Fruit fly (Drosophila melanogaster): ENCODE measurements around the gene Ilp3.

Gene Ilp3

dm6 chr3L:9838534-9838933 lies 36.6 kb upstream of the Ilp3 start, which contains the start of gene Cdk8 (continued):
- TF ChIP-seq slbo (GFP tag; IDR thresholded peaks at IDR 0.05) (peak; percentile 77), Oli (tag; optimal IDR thresholded peaks at IDR 0.05) (no peak), grau (tag; optimal IDR thresholded peaks at IDR 0.05) (peak; percentile 44), hkb (optimal IDR thresholded peaks at IDR 0.05) (no peak), hkb (GFP tag; IDR thresholded peaks at IDR 0.05) (peak; percentile 63), CG13287 (GFP tag; IDR thresholded peaks at IDR 0.05; ENCODE audit: partially characterized antibody) (peak; percentile 10; the same call in 1 of the 2 replicates), dimm (GFP tag; IDR thresholded peaks at IDR 0.05) (no peak), CG11695 (GFP tag; IDR thresholded peaks at IDR 0.05) (0 out of 3 replicates have a peak, but pooled peaks have one; percentile 33), mld (GFP tag; IDR thresholded peaks at IDR 0.05; ENCODE audit: partially characterized antibody) (no peak), dpn (GFP tag; optimal IDR thresholded peaks at IDR 0.05) (peak in 1 of 2 experiments; percentile 57), CG10654 (GFP tag; optimal IDR thresholded peaks at IDR 0.05) (no peak), Taf1 (GFP tag; IDR thresholded peaks at IDR 0.05) (no peak), caup (GFP tag; optimal IDR thresholded peaks at IDR 0.05; ENCODE audit: severe bottlenecking) (no peak), CG42726 (GFP tag; IDR thresholded peaks at IDR 0.05; ENCODE audit: partially characterized antibody) (no peak), fd96Cb (tag; optimal IDR thresholded peaks at IDR 0.05) (peak; percentile 14), Hmx (GFP tag; optimal IDR thresholded peaks at IDR 0.05) (no peak), ara (GFP tag; IDR thresholded peaks at IDR 0.05) (no peak), crp (GFP tag; optimal IDR thresholded peaks at IDR 0.05) (peak; percentile 68 to 92), NFAT (GFP tag; IDR thresholded peaks at IDR 0.05) (no peak), az2 (GFP tag; optimal IDR thresholded peaks at IDR 0.05) (no peak), br (optimal IDR thresholded peaks at IDR 0.05) (no peak), CG10147 (GFP tag; optimal IDR thresholded peaks at IDR 0.05) (peak; percentile 52), mirr (GFP tag; optimal IDR thresholded peaks at IDR 0.05) (no peak), fu2 (GFP tag; optimal IDR thresholded peaks at IDR 0.05) (peak; percentile 3), grn (GFP tag; optimal IDR thresholded peaks at IDR 0.05) (no peak), HLH4C (GFP tag; IDR thresholded peaks at IDR 0.05; ENCODE audit: partially characterized antibody) (no peak), CG9215 (GFP tag; IDR thresholded peaks at IDR 0.05) (no peak), row (GFP tag; IDR thresholded peaks at IDR 0.05) (peak; percentile 81), CG11723 (GFP tag; optimal IDR thresholded peaks at IDR 0.05) (no peak), chif (GFP tag; optimal IDR thresholded peaks at IDR 0.05) (peak in 1 of 2 experiments; percentile 2), oc (tag; optimal IDR thresholded peaks at IDR 0.05) (no peak), CG12391 (tag; optimal IDR thresholded peaks at IDR 0.05) (peak; percentile 66), sqz (GFP tag; optimal IDR thresholded peaks at IDR 0.05) (no peak), ttk (GFP tag; IDR thresholded peaks at IDR 0.05) (no peak), jing (GFP tag; optimal IDR thresholded peaks at IDR 0.05) (no peak), so (GFP tag; IDR thresholded peaks at IDR 0.05) (no peak), dati (GFP tag; IDR thresholded peaks at IDR 0.05) (no peak), HmgZ (tag; optimal IDR thresholded peaks at IDR 0.05) (peak; percentile 45), ind (GFP tag; optimal IDR thresholded peaks at IDR 0.05) (peak; percentile 49), zfh1 (GFP tag; IDR thresholded peaks at IDR 0.05) (no peak), CG32532 (GFP tag; IDR thresholded peaks at IDR 0.05) (peak; percentile 64), NC2β (GFP tag; optimal IDR thresholded peaks at IDR 0.05) (no peak), Hr3 (GFP tag; optimal IDR thresholded peaks at IDR 0.05) (peak; percentile 30), Dref (GFP tag; IDR thresholded peaks at IDR 0.05) (peak; percentile 72), CG7963 (GFP tag; IDR thresholded peaks at IDR 0.05; ENCODE audit: partially characterized antibody) (no peak), CG9727 (GFP tag; optimal IDR thresholded peaks at IDR 0.05) (no peak), Gug (GFP tag; IDR thresholded peaks at IDR 0.05) (no peak; the same call in 3 of the 4 replicates), NfI (GFP tag; optimal IDR thresholded peaks at IDR 0.05) (peak; percentile 21), CG15601 (tag; optimal IDR thresholded peaks at IDR 0.05) (peak; percentile 17), CG4424 (GFP tag; optimal IDR thresholded peaks at IDR 0.05) (peak; percentile 33), cg (GFP tag; optimal IDR thresholded peaks at IDR 0.05) (no peak), phol (tag; optimal IDR thresholded peaks at IDR 0.05) (peak; percentile 67)
